Fruit fly (Drosophila melanogaster) whole organism, embryonic: ENCODE results near the gene Dh31.

ENCODE experiments used
- ATbp ChIP-seq: fragments of 200-800 bp; sonication (Bioruptor generic); optimal IDR thresholded peaks from 2 replicates; lab custom pipeline; 2017; ENCODE audit warnings: missing biosample characterization, mild to moderate bottlenecking, missing genetic modification characterization, missing genetic modification reagents
- Bgb ChIP-seq: fragments of 200-800 bp; sonication (Bioruptor generic); IDR thresholded peaks from 2 replicates; pipeline ENCODE4 v1.3.6; 2022; ENCODE audit warnings: missing biosample characterization, missing genetic modification characterization; ENCODE audit not compliant: partially characterized antibody
- C15 ChIP-seq: fragments of 200-800 bp; sonication (Bioruptor generic); IDR thresholded peaks from 3 replicates; pipeline ENCODE4 v1.3.6; 2022; ENCODE audit warnings: missing biosample characterization, missing genetic modification characterization
- CG11398 ChIP-seq: fragments of 200-800 bp; sonication (Bioruptor generic); optimal IDR thresholded peaks from 2 replicates; lab custom pipeline; 2016; ENCODE audit warnings: missing biosample characterization, missing genetic modification characterization
- CG12659 ChIP-seq: fragments of 200-800 bp; sonication (Bioruptor generic); optimal IDR thresholded peaks from 3 replicates; lab custom pipeline; 2017; ENCODE audit warnings: mild to moderate bottlenecking, missing biosample characterization, missing genetic modification reagents, missing genetic modification characterization
- CG12942 ChIP-seq: fragments of 200-800 bp; sonication (Bioruptor generic); optimal IDR thresholded peaks from 3 replicates; lab custom pipeline; 2016; ENCODE audit warnings: missing biosample characterization, missing genetic modification characterization
- CG13624 ChIP-seq: fragments of 200-800 bp; sonication (Bioruptor generic); optimal IDR thresholded peaks from 2 replicates; lab custom pipeline; 2016; ENCODE audit warnings: missing biosample characterization, missing genetic modification characterization
- CG13775 ChIP-seq: fragments of 200-800 bp; sonication (Bioruptor generic); optimal IDR thresholded peaks from 3 replicates; lab custom pipeline; 2017; ENCODE audit warnings: missing biosample characterization, mild to moderate bottlenecking, missing genetic modification characterization
- CG15696 ChIP-seq: fragments of 200-800 bp; sonication (Bioruptor generic); optimal IDR thresholded peaks from 2 replicates; lab custom pipeline; 2019; ENCODE audit warnings: missing biosample characterization, mild to moderate bottlenecking, missing genetic modification characterization, moderate library complexity
- CG1603 ChIP-seq: fragments of 200-800 bp; sonication (Bioruptor generic); optimal IDR thresholded peaks from 2 replicates; lab custom pipeline; 2019; ENCODE audit warnings: missing biosample characterization, mild to moderate bottlenecking, missing genetic modification characterization, moderate library complexity
- CG17568 ChIP-seq: fragments of 200-800 bp; sonication (Bioruptor generic); optimal IDR thresholded peaks from 2 replicates; lab custom pipeline; 2018; ENCODE audit warnings: missing biosample characterization, mild to moderate bottlenecking, missing genetic modification characterization, moderate library complexity
- CG18599 ChIP-seq: fragments of 200-800 bp; sonication (Bioruptor generic); optimal IDR thresholded peaks from 3 replicates; lab custom pipeline; 2017; ENCODE audit warnings: missing biosample characterization, missing genetic modification characterization, mild to moderate bottlenecking, moderate library complexity, missing genetic modification reagents
- CG30403 ChIP-seq: fragments of 200-800 bp; sonication (Bioruptor generic); optimal IDR thresholded peaks from 3 replicates; lab custom pipeline; 2016; ENCODE audit warnings: missing biosample characterization, missing genetic modification characterization
- CG32767 ChIP-seq: fragments of 200-800 bp; sonication (Bioruptor generic); IDR thresholded peaks from 2 replicates; pipeline ENCODE4 v1.3.6; 2022; ENCODE audit warnings: missing biosample characterization, missing genetic modification characterization
- CG3407 ChIP-seq: fragments of 200-800 bp; sonication (Bioruptor generic); optimal IDR thresholded peaks from 2 replicates; lab custom pipeline; 2018; ENCODE audit warnings: missing biosample characterization, mild to moderate bottlenecking, missing genetic modification characterization
- CG4424 ChIP-seq: fragments of 200-800 bp; sonication (Bioruptor generic); optimal IDR thresholded peaks from 3 replicates; lab custom pipeline; 2016; ENCODE audit warnings: missing biosample characterization, missing genetic modification characterization
- CG4730 ChIP-seq: fragments of 200-800 bp; sonication (Bioruptor generic); IDR thresholded peaks from 2 replicates; pipeline ENCODE4 v1.3.6; 2022; ENCODE audit warnings: missing biosample characterization, missing genetic modification characterization
- CG4854 ChIP-seq: fragments of 200-800 bp; sonication (Bioruptor generic); optimal IDR thresholded peaks from 2 replicates; lab custom pipeline; 2016; ENCODE audit warnings: missing biosample characterization, missing genetic modification characterization, inconsistent platforms
- CG7357 ChIP-seq: fragments of 200-800 bp; sonication (Bioruptor generic); IDR thresholded peaks from 3 replicates; pipeline ENCODE4 v1.3.6; 2022; ENCODE audit warnings: missing biosample characterization, missing genetic modification characterization
- CG8281 ChIP-seq: fragments of 200-800 bp; sonication (Bioruptor generic); optimal IDR thresholded peaks from 2 replicates; lab custom pipeline; 2018; ENCODE audit warnings: missing biosample characterization, mild to moderate bottlenecking, missing genetic modification characterization, moderate library complexity
- CG9932 ChIP-seq: fragments of 200-800 bp; sonication (Bioruptor generic); IDR thresholded peaks from 2 replicates; pipeline ENCODE4 v1.3.6; 2022; ENCODE audit warnings: missing biosample characterization, missing genetic modification characterization
- CTCF ChIP-seq: fragments of 200-800 bp; sonication (Bioruptor generic); optimal IDR thresholded peaks from 2 replicates; lab custom pipeline; 2017; ENCODE audit warnings: missing biosample characterization, mild to moderate bottlenecking, missing genetic modification characterization, moderate library complexity
- CrebB ChIP-seq: fragments of 200-800 bp; sonication (Bioruptor generic); optimal IDR thresholded peaks from 3 replicates; lab custom pipeline; 2018; ENCODE audit warnings: missing biosample characterization, mild to moderate bottlenecking, missing genetic modification characterization
- HLH4C ChIP-seq: fragments of 200-800 bp; sonication (Bioruptor generic); IDR thresholded peaks from 3 replicates; pipeline ENCODE4 v1.3.6; 2022; ENCODE audit warnings: missing biosample characterization, missing genetic modification characterization; ENCODE audit not compliant: partially characterized antibody
- HLH54F ChIP-seq: fragments of 200-800 bp; sonication (Bioruptor generic); optimal IDR thresholded peaks from 3 replicates; lab custom pipeline; 2016; ENCODE audit warnings: missing biosample characterization, missing genetic modification characterization
- Hey ChIP-seq: fragments of 200-800 bp; sonication (Bioruptor generic); optimal IDR thresholded peaks from 3 replicates; lab custom pipeline; 2018; ENCODE audit warnings: missing biosample characterization, mild to moderate bottlenecking, missing genetic modification characterization
- HmgD ChIP-seq: fragments of 200-800 bp; sonication (Bioruptor generic); optimal IDR thresholded peaks from 3 replicates; lab custom pipeline; 2016; ENCODE audit warnings: missing biosample characterization, missing genetic modification characterization
- MESR4 ChIP-seq: fragments of 200-800 bp; sonication (Bioruptor generic); optimal IDR thresholded peaks from 2 replicates; lab custom pipeline; 2018; ENCODE audit warnings: missing biosample characterization, mild to moderate bottlenecking, missing genetic modification characterization, moderate library complexity
- NfI ChIP-seq: fragments of 200-800 bp; sonication (Bioruptor generic); optimal IDR thresholded peaks from 3 replicates; lab custom pipeline; 2018; ENCODE audit warnings: missing biosample characterization, mild to moderate bottlenecking, missing genetic modification characterization, moderate library complexity
- Oli ChIP-seq: fragments of 200-800 bp; sonication (Bioruptor generic); optimal IDR thresholded peaks from 2 replicates; lab custom pipeline; 2018; ENCODE audit warnings: missing biosample characterization, mild to moderate bottlenecking, missing genetic modification characterization, moderate library complexity
- Ssrp ChIP-seq: fragments of 200-800 bp; sonication (Bioruptor generic); optimal IDR thresholded peaks from 2 replicates; lab custom pipeline; 2018; ENCODE audit warnings: missing biosample characterization, mild to moderate bottlenecking, missing genetic modification characterization, moderate library complexity
- Xrp1 ChIP-seq: fragments of 200-800 bp; sonication (Bioruptor generic); IDR thresholded peaks from 2 replicates; pipeline ENCODE4 v1.3.6; 2022; ENCODE audit warnings: missing biosample characterization, missing genetic modification characterization
- ac ChIP-seq: fragments of 200-800 bp; sonication (Bioruptor generic); optimal IDR thresholded peaks from 3 replicates; lab custom pipeline; 2017; ENCODE audit warnings: missing biosample characterization, mild to moderate bottlenecking, missing genetic modification characterization
- bsh ChIP-seq, 2 experiments: fragments of 200-800 bp; sonication (Bioruptor generic); optimal IDR thresholded peaks; 2 replicates each; lab custom pipeline; 2017 to 2018; ENCODE audit warnings: mild to moderate bottlenecking in 2 of 2, missing biosample characterization in 2 of 2, missing genetic modification characterization in 2 of 2, moderate library complexity in 1 of 2
- caup ChIP-seq: fragments of 200-800 bp; sonication (Bioruptor generic); optimal IDR thresholded peaks from 3 replicates; lab custom pipeline; 2017; ENCODE audit warnings: missing biosample characterization, mild to moderate bottlenecking, missing genetic modification characterization, moderate library complexity; ENCODE audit not compliant: severe bottlenecking
- chm ChIP-seq: fragments of 200-800 bp; sonication (Bioruptor generic); IDR thresholded peaks from 2 replicates; pipeline ENCODE4 v1.3.6; 2022; ENCODE audit warnings: missing biosample characterization, missing genetic modification characterization
- dmrt11E ChIP-seq: fragments of 200-800 bp; sonication (Bioruptor generic); optimal IDR thresholded peaks from 3 replicates; lab custom pipeline; 2018; ENCODE audit warnings: missing biosample characterization, mild to moderate bottlenecking, missing genetic modification characterization, moderate library complexity
- ems ChIP-seq: fragments of 200-800 bp; sonication (Bioruptor generic); optimal IDR thresholded peaks from 3 replicates; lab custom pipeline; 2016; ENCODE audit warnings: missing biosample characterization, missing genetic modification characterization
- fd102C ChIP-seq: fragments of 200-800 bp; sonication (Bioruptor generic); optimal IDR thresholded peaks from 2 replicates; lab custom pipeline; 2018; ENCODE audit warnings: missing biosample characterization, mild to moderate bottlenecking, missing genetic modification characterization, moderate library complexity
- fd3F ChIP-seq: fragments of 200-800 bp; sonication (Bioruptor generic); optimal IDR thresholded peaks from 2 replicates; lab custom pipeline; 2018; ENCODE audit warnings: missing biosample characterization, mild to moderate bottlenecking, missing genetic modification characterization, moderate library complexity
- jigr1 ChIP-seq: fragments of 200-800 bp; sonication (Bioruptor generic); IDR thresholded peaks from 3 replicates; pipeline ENCODE4 v1.3.6; 2022; ENCODE audit warnings: missing biosample characterization, missing genetic modification characterization
- kni ChIP-seq: fragments of 200-800 bp; sonication (Bioruptor generic); optimal IDR thresholded peaks from 3 replicates; lab custom pipeline; 2017; ENCODE audit warnings: mild to moderate bottlenecking, missing biosample characterization, missing genetic modification reagents, missing genetic modification characterization
- lab ChIP-seq: fragments of 200-800 bp; sonication (Bioruptor generic); optimal IDR thresholded peaks from 3 replicates; lab custom pipeline; 2017; ENCODE audit warnings: missing biosample characterization, missing genetic modification characterization, mild to moderate bottlenecking, moderate library complexity, missing genetic modification reagents
- prd ChIP-seq, 3 experiments: fragments of >200 bp in 2 of 3; fragments of 200-800 bp in 1 of 3; sonication (Bioruptor generic) in 1 of 3; optimal IDR thresholded peaks in 2 of 3; IDR thresholded peaks in 1 of 3; 2 replicates in 2 of 3; 3 replicates in 1 of 3; pipeline versions ENCODE4 v1.3.6 to Lab custom; 2017 to 2022; ENCODE audit warnings: missing biosample characterization in 1 of 3, missing genetic modification characterization in 1 of 3
- row ChIP-seq: fragments of 200-800 bp; sonication (Bioruptor generic); IDR thresholded peaks from 3 replicates; pipeline ENCODE4 v1.3.6; 2022; ENCODE audit warnings: missing biosample characterization, missing genetic modification characterization
- stc ChIP-seq: fragments of 200-800 bp; sonication (Bioruptor generic); IDR thresholded peaks from 2 replicates; pipeline ENCODE4 v1.3.6; 2022; ENCODE audit warnings: missing biosample characterization, missing genetic modification characterization
- z ChIP-seq: fragments of 200-800 bp; sonication (Bioruptor generic); IDR thresholded peaks from 3 replicates; pipeline ENCODE4 v1.3.6; 2022; ENCODE audit warnings: missing biosample characterization, missing genetic modification characterization

Gene Dh31

dm6 chr2L:8552472-8552871 lies 45.8 kb upstream of the Dh31 start (continued):
- TF ChIP-seq caup (GFP tag; lab: Kevin White, UChicago) (no peak), CG3407 (GFP tag; lab: Kevin White, UChicago) (peak; percentile 36), CG4730 (GFP tag; lab: Robert Waterston, UW) (no peak), ems (no peak), Ssrp (peak; percentile 33), CG7357 (no peak), HLH54F (no peak), CG4854 (GFP tag; lab: Kevin White, UChicago) (no peak), CG18599 (peak; percentile 22), fd3F (GFP tag; lab: Kevin White, UChicago) (no peak), Hey (tag; lab: Kevin White, UChicago) (no peak), CG30403 (peak; percentile 14), ATbp (GFP tag; lab: Kevin White, UChicago) (no peak), prd (optimal IDR thresholded peaks at IDR 0.05; lab: Kevin White, UChicago) (no peak), prd (GFP tag; IDR thresholded peaks at IDR 0.05; lab: Robert Waterston, UW) (peak; percentile 66; the same call in 2 of the 3 replicates), stc (GFP tag; lab: Robert Waterston, UW) (peak; percentile 57), CG17568 (GFP tag; lab: Kevin White, UChicago) (no peak), CG4424 (peak; percentile 43), Oli (tag; lab: Kevin White, UChicago) (peak; percentile 55), chm (GFP tag; lab: Robert Waterston, UW) (no peak), dmrt11E (tag; lab: Kevin White, UChicago) (peak; percentile 63), lab (GFP tag; lab: Kevin White, UChicago) (peak; percentile 42)

- no peak for TF ChIP-seq C15 (GFP tag; lab: Robert Waterston, UW)
- TF ChIP-seq CG13624 (GFP tag; lab: Kevin White, UChicago): no peak
- TF ChIP-seq CG13775: no peak
- TF ChIP-seq CG15696 (tag; lab: Kevin White, UChicago): peak; percentile 66
- no peak for TF ChIP-seq CrebB
- TF ChIP-seq CG9932 (GFP tag; lab: Robert Waterston, UW): no peak
- TF ChIP-seq Bgb (GFP tag; lab: Robert Waterston, UW): no peak
- TF ChIP-seq CG12659 (GFP tag; lab: Kevin White, UChicago): no peak
- TF ChIP-seq Xrp1: 0 out of 2 replicates have a peak, but pooled peaks have one; percentile 7
- no peak for TF ChIP-seq MESR4 (GFP tag; lab: Kevin White, UChicago)
- 0 out of 3 replicates have a peak, but pooled peaks have one; percentile 15 for TF ChIP-seq z (GFP tag; lab: Robert Waterston, UW)
- no peak for TF ChIP-seq CG11398 (GFP tag; lab: Kevin White, UChicago)
- TF ChIP-seq CG32767: no peak
- TF ChIP-seq row (GFP tag; lab: Robert Waterston, UW): no peak
- no peak for TF ChIP-seq jigr1 (GFP tag; lab: Robert Waterston, UW)
- TF ChIP-seq CTCF: no peak
- no peak for TF ChIP-seq CG12942 (GFP tag; lab: Kevin White, UChicago)
- TF ChIP-seq NfI (GFP tag; lab: Kevin White, UChicago): no peak
- TF ChIP-seq fd102C (GFP tag; lab: Kevin White, UChicago): peak; percentile 66
- TF ChIP-seq HLH4C (GFP tag; lab: Robert Waterston, UW): no peak
- no peak for TF ChIP-seq CG1603 (tag; lab: Kevin White, UChicago)
- peak; percentile 19 for TF ChIP-seq ac
- TF ChIP-seq kni (GFP tag; lab: Kevin White, UChicago): no peak
- TF ChIP-seq HmgD (GFP tag; lab: Kevin White, UChicago): no peak
- no peak for TF ChIP-seq bsh (GFP tag; optimal IDR thresholded peaks at IDR 0.05; lab: Kevin White, UChicago)
- TF ChIP-seq CG8281 (tag; lab: Kevin White, UChicago): peak; percentile 19
Measured at dm6 chr2L:8548118-8548517, 41.5 kb upstream of the Dh31 start.
